Worm (Caenorhabditis elegans): ENCODE measurements around the gene ins-15.

DNA sequence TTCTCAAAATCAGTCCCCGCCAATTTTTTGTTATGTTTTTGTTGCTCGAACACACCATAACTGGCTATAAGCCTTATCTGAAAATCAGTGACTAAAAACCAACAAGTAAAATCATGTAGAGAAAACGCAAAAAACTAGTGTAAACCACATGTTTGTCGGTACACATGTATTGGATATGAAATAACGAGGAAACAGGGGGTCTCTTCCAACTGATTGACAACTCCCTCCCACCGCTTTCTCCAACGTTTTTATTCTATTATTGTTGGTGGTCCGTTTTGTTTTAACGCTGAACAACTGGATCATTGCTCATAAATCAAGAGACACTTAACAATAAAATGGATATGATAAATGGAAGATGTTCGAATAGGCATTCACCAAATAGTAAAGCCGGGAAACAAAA lies 17.7 kb downstream of the ins-15 start:
- no peak for TF ChIP-seq hnd-1 (tag; optimal IDR thresholded peaks at IDR 0.05)
- no peak for TF ChIP-seq ama-1 (optimal IDR thresholded peaks at IDR 0.05)
- TF ChIP-seq ets-7 (tag; optimal IDR thresholded peaks at IDR 0.05), result no peak

All from whole organism, early embryonic.